Fruit fly (Drosophila melanogaster) whole organism, embryonic: ENCODE measurements around the gene Alg12.

Source experiments
- BEAF-32 ChIP-seq: fragments of 200-800 bp; sonication (Bioruptor generic); optimal IDR thresholded peaks from 3 replicates; lab custom pipeline; 2017; ENCODE audit warnings: missing biosample characterization, missing genetic modification characterization, mild to moderate bottlenecking, moderate library complexity, missing genetic modification reagents
- CG10979 ChIP-seq: fragments of 200-800 bp; sonication (Bioruptor generic); optimal IDR thresholded peaks from 2 replicates; lab custom pipeline; 2018; ENCODE audit warnings: missing biosample characterization, mild to moderate bottlenecking, missing genetic modification characterization, moderate library complexity
- CG11504 ChIP-seq: fragments of 200-800 bp; sonication (Bioruptor generic); optimal IDR thresholded peaks from 3 replicates; lab custom pipeline; 2019; ENCODE audit warnings: missing biosample characterization, mild to moderate bottlenecking, missing genetic modification characterization, moderate library complexity
- CG12769 ChIP-seq: fragments of 200-800 bp; sonication (Bioruptor generic); optimal IDR thresholded peaks from 2 replicates; lab custom pipeline; 2019; ENCODE audit warnings: missing biosample characterization, mild to moderate bottlenecking, missing genetic modification characterization, moderate library complexity
- CG13775 ChIP-seq: fragments of 200-800 bp; sonication (Bioruptor generic); optimal IDR thresholded peaks from 3 replicates; lab custom pipeline; 2017; ENCODE audit warnings: missing biosample characterization, mild to moderate bottlenecking, missing genetic modification characterization
- CG13894 ChIP-seq: fragments of 200-800 bp; sonication (Bioruptor generic); optimal IDR thresholded peaks from 3 replicates; lab custom pipeline; 2018; ENCODE audit warnings: missing biosample characterization, mild to moderate bottlenecking, missing genetic modification characterization, moderate library complexity
- CG15269 ChIP-seq: fragments of 200-800 bp; sonication (Bioruptor generic); optimal IDR thresholded peaks from 2 replicates; lab custom pipeline; 2018; ENCODE audit warnings: missing biosample characterization, mild to moderate bottlenecking, missing genetic modification characterization, moderate library complexity
- CG1602 ChIP-seq: fragments of 200-800 bp; sonication (Bioruptor generic); optimal IDR thresholded peaks from 3 replicates; lab custom pipeline; 2016; ENCODE audit warnings: missing biosample characterization, missing genetic modification characterization
- CG16813 ChIP-seq: fragments of 200-800 bp; sonication (Bioruptor generic); IDR thresholded peaks from 3 replicates; pipeline ENCODE4 v1.3.6; 2022; ENCODE audit warnings: missing biosample characterization, missing genetic modification characterization; ENCODE audit not compliant: partially characterized antibody
- CG17359 ChIP-seq: fragments of 200-800 bp; sonication (Bioruptor generic); optimal IDR thresholded peaks from 3 replicates; lab custom pipeline; 2018; ENCODE audit warnings: missing biosample characterization, mild to moderate bottlenecking, missing genetic modification characterization, moderate library complexity
- CG2129 ChIP-seq: fragments of 200-800 bp; sonication (Bioruptor generic); IDR thresholded peaks from 2 replicates; pipeline ENCODE4 v1.3.6; 2022; ENCODE audit warnings: missing biosample characterization, missing genetic modification characterization; ENCODE audit not compliant: partially characterized antibody
- CG4360 ChIP-seq: fragments of 200-800 bp; sonication (Bioruptor generic); IDR thresholded peaks from 2 replicates; pipeline ENCODE4 v1.3.6; 2022; ENCODE audit warnings: missing biosample characterization, missing genetic modification characterization
- CG5245 ChIP-seq: fragments of 200-800 bp; sonication (Bioruptor generic); optimal IDR thresholded peaks from 3 replicates; lab custom pipeline; 2016; ENCODE audit warnings: missing biosample characterization, missing genetic modification characterization
- CG6272 ChIP-seq: fragments of 200-800 bp; sonication (Bioruptor generic); IDR thresholded peaks from 2 replicates; pipeline ENCODE4 v1.3.6; 2022; ENCODE audit warnings: missing biosample characterization, missing genetic modification characterization
- CG7928 ChIP-seq: fragments of 200-800 bp; sonication (Bioruptor generic); optimal IDR thresholded peaks from 2 replicates; lab custom pipeline; 2017; ENCODE audit warnings: missing biosample characterization, mild to moderate bottlenecking, missing genetic modification characterization
- CG8290 ChIP-seq, 3 experiments: fragments of 200-800 bp; sonication (Bioruptor generic); optimal IDR thresholded peaks; 2 replicates each; lab custom pipeline; 2016 to 2019; ENCODE audit warnings: missing biosample characterization in 3 of 3, missing genetic modification characterization in 3 of 3, mild to moderate bottlenecking in 2 of 3, moderate library complexity in 1 of 3
- CG8765 ChIP-seq: fragments of 200-800 bp; sonication (Bioruptor generic); IDR thresholded peaks from 2 replicates; pipeline ENCODE4 v1.3.6; 2022; ENCODE audit warnings: missing biosample characterization, missing genetic modification characterization
- CTCF ChIP-seq: fragments of 200-800 bp; sonication (Bioruptor generic); optimal IDR thresholded peaks from 2 replicates; lab custom pipeline; 2017; ENCODE audit warnings: missing biosample characterization, mild to moderate bottlenecking, missing genetic modification characterization, moderate library complexity
- Camta ChIP-seq: fragments of 200-800 bp; sonication (Bioruptor generic); optimal IDR thresholded peaks from 2 replicates; lab custom pipeline; 2016; ENCODE audit warnings: missing biosample characterization, missing genetic modification characterization
- Elba2 ChIP-seq: fragments of 200-800 bp; sonication (Bioruptor generic); optimal IDR thresholded peaks from 3 replicates; lab custom pipeline; 2016; ENCODE audit warnings: missing biosample characterization, missing genetic modification characterization
- Fer2 ChIP-seq: fragments of 200-800 bp; sonication (Bioruptor generic); optimal IDR thresholded peaks from 2 replicates; lab custom pipeline; 2018; ENCODE audit warnings: missing biosample characterization, mild to moderate bottlenecking, missing genetic modification characterization, moderate library complexity
- HLH3B ChIP-seq: fragments of 200-800 bp; sonication (Bioruptor generic); IDR thresholded peaks from 2 replicates; pipeline ENCODE4 v1.3.6; 2022; ENCODE audit warnings: missing biosample characterization, missing genetic modification characterization
- Hey ChIP-seq: fragments of 200-800 bp; sonication (Bioruptor generic); optimal IDR thresholded peaks from 3 replicates; lab custom pipeline; 2018; ENCODE audit warnings: missing biosample characterization, mild to moderate bottlenecking, missing genetic modification characterization
- Lpt ChIP-seq: fragments of >200 bp; optimal IDR thresholded peaks from 2 replicates; lab custom pipeline; 2018; ENCODE audit warnings: missing biosample characterization, missing genetic modification characterization
- MBD-R2 ChIP-seq: fragments of 200-800 bp; sonication (Bioruptor generic); IDR thresholded peaks from 2 replicates; pipeline ENCODE4 v1.3.6; 2022; ENCODE audit warnings: missing biosample characterization, missing genetic modification characterization
- Max ChIP-seq: fragments of 200-800 bp; sonication (Bioruptor generic); optimal IDR thresholded peaks from 2 replicates; lab custom pipeline; 2016; ENCODE audit warnings: missing biosample characterization, mild to moderate bottlenecking, missing genetic modification characterization
- Med ChIP-seq: fragments of 200-800 bp; sonication (Bioruptor generic); peaks from one replicate; lab custom pipeline; 2016; ENCODE audit warnings: missing biosample characterization, missing genetic modification characterization, mild to moderate bottlenecking, inconsistent platforms, moderate library complexity
- Pdp1 ChIP-seq, 2 experiments: fragments of 200-800 bp; sonication (Bioruptor generic); optimal IDR thresholded peaks; 3 replicates each; lab custom pipeline; 2016; ENCODE audit warnings: missing biosample characterization in 2 of 2, missing genetic modification characterization in 2 of 2, mild to moderate bottlenecking in 1 of 2, moderate library complexity in 1 of 2
- Sin3A ChIP-seq: fragments of >200 bp; optimal IDR thresholded peaks from 2 replicates; lab custom pipeline; 2018
- ac ChIP-seq: fragments of 200-800 bp; sonication (Bioruptor generic); optimal IDR thresholded peaks from 3 replicates; lab custom pipeline; 2017; ENCODE audit warnings: missing biosample characterization, mild to moderate bottlenecking, missing genetic modification characterization
- al ChIP-seq: fragments of 200-800 bp; sonication (Bioruptor generic); IDR thresholded peaks from 2 replicates; pipeline ENCODE4 v1.3.6; 2022; ENCODE audit warnings: missing biosample characterization, missing genetic modification characterization
- amos ChIP-seq: fragments of 200-800 bp; sonication (Bioruptor generic); IDR thresholded peaks from 2 replicates; pipeline ENCODE4 v1.3.6; 2022; ENCODE audit warnings: missing biosample characterization, missing genetic modification characterization; ENCODE audit not compliant: partially characterized antibody
- bcd ChIP-seq: fragments of 200-800 bp; sonication (Bioruptor generic); optimal IDR thresholded peaks from 2 replicates; lab custom pipeline; 2017; ENCODE audit warnings: missing biosample characterization, mild to moderate bottlenecking, missing genetic modification characterization
- ems ChIP-seq: fragments of 200-800 bp; sonication (Bioruptor generic); optimal IDR thresholded peaks from 3 replicates; lab custom pipeline; 2016; ENCODE audit warnings: missing biosample characterization, missing genetic modification characterization
- exex ChIP-seq: fragments of 200-800 bp; sonication (Bioruptor generic); optimal IDR thresholded peaks from 4 replicates; lab custom pipeline; 2018; ENCODE audit warnings: missing biosample characterization, mild to moderate bottlenecking, missing genetic modification characterization, moderate library complexity
- fd64A ChIP-seq: fragments of 200-800 bp; sonication (Bioruptor generic); optimal IDR thresholded peaks from 3 replicates; lab custom pipeline; 2018; ENCODE audit warnings: missing biosample characterization, mild to moderate bottlenecking, missing genetic modification characterization
- insv ChIP-seq, 2 experiments: fragments of 200-800 bp; sonication (Bioruptor generic); optimal IDR thresholded peaks; 3 replicates each; lab custom pipeline; 2016 to 2018; ENCODE audit warnings: missing biosample characterization in 2 of 2, missing genetic modification characterization in 2 of 2
- kah ChIP-seq: fragments of 200-800 bp; sonication (Bioruptor generic); optimal IDR thresholded peaks from 2 replicates; lab custom pipeline; 2018; ENCODE audit warnings: missing biosample characterization, mild to moderate bottlenecking, missing genetic modification characterization
- knrl ChIP-seq: fragments of 200-800 bp; sonication (Bioruptor generic); IDR thresholded peaks from 3 replicates; pipeline ENCODE4 v1.3.6; 2022; ENCODE audit warnings: missing biosample characterization, missing genetic modification characterization; ENCODE audit not compliant: partially characterized antibody
- maf-S ChIP-seq: fragments of 200-800 bp; sonication (Bioruptor generic); optimal IDR thresholded peaks from 2 replicates; lab custom pipeline; 2016; ENCODE audit warnings: missing biosample characterization, missing genetic modification characterization
- nmo ChIP-seq: fragments of 200-800 bp; sonication (Bioruptor generic); optimal IDR thresholded peaks from 2 replicates; lab custom pipeline; 2018; ENCODE audit warnings: missing biosample characterization, mild to moderate bottlenecking, missing genetic modification characterization, moderate library complexity
- psq ChIP-seq: fragments of 200-800 bp; sonication (Bioruptor generic); optimal IDR thresholded peaks from 2 replicates; lab custom pipeline; 2017; ENCODE audit warnings: missing biosample characterization, missing genetic modification characterization
- pzg ChIP-seq: fragments of 200-800 bp; sonication (Bioruptor generic); optimal IDR thresholded peaks from 3 replicates; lab custom pipeline; 2018; ENCODE audit warnings: missing biosample characterization, mild to moderate bottlenecking, missing genetic modification characterization, moderate library complexity
- ranshi ChIP-seq: fragments of 200-800 bp; sonication (Bioruptor generic); IDR thresholded peaks from 2 replicates; pipeline ENCODE4 v1.3.6; 2022; ENCODE audit warnings: missing biosample characterization, missing genetic modification characterization
- sr ChIP-seq: fragments of 200-800 bp; sonication (Bioruptor generic); IDR thresholded peaks from 3 replicates; pipeline ENCODE4 v1.3.6; 2022; ENCODE audit warnings: missing biosample characterization, missing genetic modification characterization
- sug ChIP-seq: fragments of 200-800 bp; optimal IDR thresholded peaks from 2 replicates; lab custom pipeline; 2019; ENCODE audit warnings: missing biosample characterization, mild to moderate bottlenecking, missing genetic modification characterization, moderate library complexity
- vnd ChIP-seq: fragments of 200-800 bp; sonication (Bioruptor generic); IDR thresholded peaks from 3 replicates; pipeline ENCODE4 v1.3.6; 2022; ENCODE audit warnings: missing biosample characterization, missing genetic modification characterization; ENCODE audit not compliant: partially characterized antibody
- zfh2 ChIP-seq: fragments of 200-800 bp; sonication (Bioruptor generic); optimal IDR thresholded peaks from 2 replicates; lab custom pipeline; 2016; ENCODE audit warnings: missing biosample characterization, missing genetic modification characterization

Gene Alg12

DNA sequence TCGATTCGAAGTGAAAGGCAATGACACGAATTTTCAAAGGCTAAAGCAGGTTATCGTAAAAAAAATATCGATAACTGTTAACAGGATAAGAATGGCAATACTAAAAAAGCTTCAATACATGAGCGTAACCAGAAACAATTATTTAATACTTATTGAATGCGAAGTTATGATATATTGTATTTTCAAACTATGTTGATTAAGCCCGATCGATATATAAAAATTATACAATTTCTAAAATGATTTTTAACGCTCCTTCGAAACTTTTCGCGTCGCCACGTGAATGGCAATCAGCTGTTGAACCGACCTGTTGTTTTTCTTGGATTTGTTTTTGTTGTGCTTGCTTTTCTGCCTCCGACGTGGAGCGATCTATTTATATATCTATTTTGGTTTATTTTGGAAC is at the start of gene Alg12, which contains the start of gene Rpt3R (continued):
- TF ChIP-seq CG17359 (tag; lab: Kevin White, UChicago): no peak
- TF ChIP-seq amos: peak; percentile 41; the same call in 1 of the 2 replicates
- peak; percentile 22 for TF ChIP-seq Sin3A (lab: Kevin White, UChicago)
- peak; percentile 48; the same call in 2 of the 3 replicates for TF ChIP-seq CG16813 (GFP tag; lab: Robert Waterston, UW)
- peak; percentile 5 for TF ChIP-seq nmo (GFP tag; lab: Kevin White, UChicago)
- 0 out of 3 replicates have a peak, but pooled peaks have one; percentile 28 for TF ChIP-seq vnd (GFP tag; lab: Robert Waterston, UW)
- 0 out of 2 replicates have a peak, but pooled peaks have one; percentile 26 for TF ChIP-seq CG2129
- TF ChIP-seq Lpt (GFP tag; lab: Kevin White, UChicago): no peak
- TF ChIP-seq Max (GFP tag; lab: Kevin White, UChicago): no peak
- no peak for TF ChIP-seq ac (GFP tag; lab: Kevin White, UChicago)
- TF ChIP-seq fd64A: no peak
- peak; percentile 72 for TF ChIP-seq MBD-R2 (GFP tag; lab: Robert Waterston, UW)
- peak; percentile 27; the same call in 1 of the 2 replicates for TF ChIP-seq CG4360
- TF ChIP-seq CTCF (GFP tag; lab: Kevin White, UChicago): no peak
- no peak for TF ChIP-seq CG13894 (tag; lab: Kevin White, UChicago)
- TF ChIP-seq al (GFP tag; lab: Robert Waterston, UW): no peak
- TF ChIP-seq kah (GFP tag; lab: Kevin White, UChicago): peak; percentile 94

dm6 chr3R:9710228-9710627 is 46.1 kb upstream of the Alg12 start:
- TF ChIP-seq exex: no peak
- TF ChIP-seq Camta (GFP tag; lab: Kevin White, UChicago): no peak
- TF ChIP-seq insv (GFP tag; optimal IDR thresholded peaks at IDR 0.05; lab: Kevin White, UChicago): peak in 1 of 2 experiments; percentile 76
- TF ChIP-seq Med (GFP tag; lab: Kevin White, UChicago): peak; percentile 32

DNA sequence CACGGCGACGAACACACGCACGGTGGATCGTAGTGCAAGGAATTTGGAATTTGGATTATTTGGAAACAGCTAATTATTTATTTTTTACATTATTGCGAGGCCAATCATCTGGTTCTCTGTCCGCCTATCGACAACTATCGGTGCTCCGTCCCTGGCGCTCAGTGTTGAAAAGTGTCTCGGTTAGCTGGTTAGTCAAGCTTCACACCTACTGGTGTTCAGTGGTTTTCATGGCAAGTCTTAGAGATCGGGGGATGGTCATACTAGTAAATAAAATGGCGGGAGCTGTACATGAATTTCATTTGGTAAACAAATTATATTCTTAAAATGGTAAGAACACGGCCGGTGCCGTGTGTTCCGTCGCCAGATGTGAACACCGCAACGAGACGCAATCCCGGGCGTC is 45.4 kb upstream of the Alg12 start, which contains the start of the genes trbd and dmt:
trbd (minus strand) TSS at position 152 of the 400 bp plus-strand sequence.
dmt (plus strand) TSS at position 257 of the 400 bp plus-strand sequence.
- TF ChIP-seq BEAF-32 (GFP tag; lab: Kevin White, UChicago) (peak; percentile 82), CG7928 (GFP tag; lab: Kevin White, UChicago) (peak; percentile 99), Fer2 (tag; lab: Kevin White, UChicago) (no peak), CG15269 (tag; lab: Kevin White, UChicago) (no peak), CG8290 (GFP tag; optimal IDR thresholded peaks at IDR 0.05; lab: Kevin White, UChicago) (peak; percentile 67), CG8290 (tag; optimal IDR thresholded peaks at IDR 0.05; lab: Kevin White, UChicago) (no peak), CG8765 (GFP tag; lab: Robert Waterston, UW) (no peak), zfh2 (GFP tag; lab: Kevin White, UChicago) (peak; percentile 81), Max (GFP tag; lab: Kevin White, UChicago) (peak; percentile 28), psq (GFP tag; lab: Kevin White, UChicago) (no peak), sr (no peak), bcd (GFP tag; lab: Kevin White, UChicago) (no peak), Elba2 (GFP tag; lab: Kevin White, UChicago) (peak; percentile 72), CG1602 (GFP tag; lab: Kevin White, UChicago) (peak; percentile 40), ranshi (GFP tag; lab: Robert Waterston, UW) (no peak), pzg (GFP tag; lab: Kevin White, UChicago) (peak; percentile 100), Hey (tag; lab: Kevin White, UChicago) (no peak), ems (GFP tag; lab: Kevin White, UChicago) (peak; percentile 26), vnd (GFP tag; lab: Robert Waterston, UW) (no peak), CG6272 (GFP tag; lab: Robert Waterston, UW) (0 out of 2 replicates have a peak, but pooled peaks have one; percentile 38), knrl (GFP tag; lab: Robert Waterston, UW) (no peak), maf-S (GFP tag; lab: Kevin White, UChicago) (peak; percentile 69), Lpt (GFP tag; lab: Kevin White, UChicago) (no peak), sug (tag; lab: Kevin White, UChicago) (no peak), CG10979 (peak; percentile 34), Pdp1 (GFP tag; optimal IDR thresholded peaks at IDR 0.05; lab: Kevin White, UChicago) (peak in 1 of 2 experiments; percentile 52), HLH3B (GFP tag; lab: Robert Waterston, UW) (no peak), CG12769 (tag; lab: Kevin White, UChicago) (no peak), CG5245 (GFP tag; lab: Kevin White, UChicago) (peak; percentile 28), CG11504 (no peak), CG13775 (GFP tag; lab: Kevin White, UChicago) (peak; percentile 33)
